Worm (Caenorhabditis elegans) whole organism, early embryonic: Measurements from ENCODE around the gene R04B5.6.

Experiments
- aly-1 ChIP-seq: sonication (generic microtip); optimal IDR thresholded peaks from 2 replicates; lab custom pipeline; 2016; ENCODE audit warnings: missing genetic modification characterization, missing compliant biosample characterization
- ama-1 ChIP-seq: fragments of 150-350 bp; optimal IDR thresholded peaks from 2 replicates; lab custom pipeline; 2014
- ceh-13 ChIP-seq: fragments of 200-800 bp; sonication (Bioruptor generic); optimal IDR thresholded peaks from 2 replicates; lab custom pipeline; 2018; ENCODE audit warnings: mild to moderate bottlenecking, missing genetic modification characterization, missing compliant biosample characterization
- ceh-36 ChIP-seq: sonication (generic microtip); optimal IDR thresholded peaks from 2 replicates; lab custom pipeline; 2016; ENCODE audit warnings: missing genetic modification characterization, inconsistent platforms, missing compliant biosample characterization
- ets-7 ChIP-seq: sonication (generic microtip); optimal IDR thresholded peaks from 2 replicates; lab custom pipeline; 2016; ENCODE audit warnings: missing genotype, missing genetic modification characterization, missing compliant biosample characterization
- hmbx-1 ChIP-seq: sonication (generic microtip); optimal IDR thresholded peaks from 2 replicates; lab custom pipeline; 2016; ENCODE audit warnings: mild to moderate bottlenecking, missing genetic modification characterization, missing compliant biosample characterization
- hnd-1 ChIP-seq: sonication (generic microtip); optimal IDR thresholded peaks from 2 replicates; lab custom pipeline; 2016; ENCODE audit warnings: missing genetic modification characterization, missing compliant biosample characterization
- pes-1 ChIP-seq: fragments of 200-800 bp; sonication (Bioruptor generic); IDR thresholded peaks from 2 replicates; pipeline ENCODE4 v1.3.6; 2022; ENCODE audit warnings: missing genetic modification reagents, missing genetic modification characterization, missing compliant biosample characterization
- scrt-1 ChIP-seq: fragments of 200-800 bp; sonication (Bioruptor generic); IDR thresholded peaks from 2 replicates; pipeline ENCODE4 v1.3.6; 2022; ENCODE audit warnings: missing genetic modification characterization, missing compliant biosample characterization
- tbx-11 ChIP-seq: fragments of 200-800 bp; sonication (Bioruptor generic); IDR thresholded peaks from 2 replicates; pipeline ENCODE4 v1.3.6; 2022; ENCODE audit warnings: missing genetic modification characterization, missing compliant biosample characterization
- tbx-37 ChIP-seq: fragments of 200-800 bp; sonication (Bioruptor generic); conservative IDR thresholded peaks from 2 replicates; pipeline ENCODE4 v1.3.6; 2022; ENCODE audit warnings: missing genetic modification reagents, missing genetic modification characterization, missing compliant biosample characterization
- tra-4 ChIP-seq: sonication (generic microtip); optimal IDR thresholded peaks from 2 replicates; lab custom pipeline; 2017; ENCODE audit warnings: missing genetic modification characterization, missing compliant biosample characterization

DNA sequence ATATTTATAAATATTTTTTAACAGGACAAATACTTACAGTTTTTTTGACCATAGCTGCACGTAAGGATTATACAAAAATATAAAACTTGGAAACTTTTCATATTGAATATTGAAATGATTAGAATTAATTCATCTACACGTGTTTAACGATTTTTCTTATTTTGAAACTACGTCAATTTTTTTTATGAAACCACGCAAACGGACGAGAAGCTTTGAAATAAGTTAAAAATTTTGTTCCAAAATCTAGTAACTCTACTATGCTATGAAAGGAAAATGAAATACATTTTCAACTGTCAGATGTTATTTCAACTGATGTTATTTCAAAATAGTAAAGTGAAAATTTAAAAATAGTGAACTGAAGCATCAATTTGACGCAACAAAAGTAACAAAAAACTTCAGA, 11.2 kb upstream of the R04B5.6 start, which contains the start of gene F57A8.6:
- TF ChIP-seq ceh-13, result no peak
- no peak for TF ChIP-seq pes-1 (GFP tag; lab: Robert Waterston, UW)
- TF ChIP-seq ama-1, result no peak
- TF ChIP-seq ceh-36, result no peak
- no peak for TF ChIP-seq hmbx-1
- TF ChIP-seq scrt-1 (GFP tag; lab: Robert Waterston, UW), result no peak
- TF ChIP-seq ets-7 (tag; lab: Kevin White, UChicago), result no peak
- TF ChIP-seq aly-1 (tag; lab: Kevin White, UChicago), result no peak
- no peak for TF ChIP-seq tbx-11
- TF ChIP-seq tbx-37, result no peak
- TF ChIP-seq tra-4 (tag; lab: Kevin White, UChicago), result no peak
- TF ChIP-seq hnd-1 (tag; lab: Kevin White, UChicago), result no peak
